Worm (Caenorhabditis elegans) whole organism, L1 larva: Measurements from ENCODE around the gene nhr-46.

Experiments used
- blmp-1 ChIP-seq: fragments of 150-350 bp; optimal IDR thresholded peaks from 2 replicates; lab custom pipeline; 2014; ENCODE audit warnings: missing biosample characterization, missing genetic modification characterization
- nhr-11 ChIP-seq: fragments of 150-350 bp; optimal IDR thresholded peaks from 2 replicates; lab custom pipeline; 2014; ENCODE audit warnings: missing biosample characterization, missing genetic modification characterization
- zip-4 ChIP-seq: fragments of 200-800 bp; sonication (Bioruptor generic); optimal IDR thresholded peaks from 2 replicates; lab custom pipeline; 2018; ENCODE audit warnings: mild to moderate bottlenecking, missing genetic modification characterization, moderate library complexity, missing compliant biosample characterization
- ztf-4 ChIP-seq: fragments of 150-350 bp; optimal IDR thresholded peaks from 2 replicates; lab custom pipeline; 2014; ENCODE audit warnings: missing biosample characterization, missing genetic modification characterization

ce11 chrIV:5803510-5804013, 45.9 kb upstream of the nhr-46 start:
- no peak for TF ChIP-seq nhr-11
- no peak for TF ChIP-seq blmp-1 (tag; lab: Kevin White, UChicago)
- TF ChIP-seq ztf-4 (tag; lab: Kevin White, UChicago): no peak
- no peak for TF ChIP-seq zip-4 (GFP tag; lab: Kevin White, UChicago)
